Fruit fly (Drosophila melanogaster) whole organism, adult: ENCODE results near the gene side-III.

ENCODE experiments used
- CG11617 ChIP-seq: fragments of 200-800 bp; sonication (Bioruptor generic); optimal IDR thresholded peaks from 2 replicates; lab custom pipeline; 2017; ENCODE audit warnings: mild to moderate bottlenecking, missing biosample characterization, missing genetic modification reagents, missing genetic modification characterization
- CG12768 ChIP-seq: fragments of 200-800 bp; sonication (Bioruptor generic); optimal IDR thresholded peaks from 2 replicates; lab custom pipeline; 2017; ENCODE audit warnings: missing biosample characterization, missing genetic modification characterization, mild to moderate bottlenecking, moderate library complexity, missing genetic modification reagents
- CG14711 ChIP-seq: fragments of 200-800 bp; sonication (Bioruptor generic); optimal IDR thresholded peaks from 2 replicates; lab custom pipeline; 2018; ENCODE audit warnings: missing biosample characterization, mild to moderate bottlenecking, missing genetic modification characterization, moderate library complexity
- CG1620 ChIP-seq: fragments of 200-800 bp; sonication (Bioruptor generic); optimal IDR thresholded peaks from 2 replicates; lab custom pipeline; 2016; ENCODE audit warnings: missing biosample characterization, missing genetic modification characterization
- CG33017 ChIP-seq: fragments of 200-800 bp; sonication (Bioruptor generic); optimal IDR thresholded peaks from 2 replicates; lab custom pipeline; 2018; ENCODE audit warnings: missing biosample characterization, mild to moderate bottlenecking, missing genetic modification characterization, moderate library complexity
- CG5204 ChIP-seq: fragments of 200-800 bp; sonication (Bioruptor generic); optimal IDR thresholded peaks from 2 replicates; lab custom pipeline; 2016; ENCODE audit warnings: missing biosample characterization, missing genetic modification characterization
- CG7045 ChIP-seq: fragments of 200-800 bp; sonication (Bioruptor generic); optimal IDR thresholded peaks from 2 replicates; lab custom pipeline; 2017; ENCODE audit warnings: missing biosample characterization, mild to moderate bottlenecking, missing genetic modification characterization
- CG7101 ChIP-seq: fragments of 200-800 bp; sonication (Bioruptor generic); optimal IDR thresholded peaks from 2 replicates; lab custom pipeline; 2018; ENCODE audit warnings: missing biosample characterization, mild to moderate bottlenecking, missing genetic modification characterization, moderate library complexity
- Clk ChIP-seq: fragments of 200-800 bp; sonication (Bioruptor generic); optimal IDR thresholded peaks from 2 replicates; lab custom pipeline; 2017; ENCODE audit warnings: missing biosample characterization, missing genetic modification characterization
- Crg-1 ChIP-seq: fragments of 200-800 bp; sonication (Bioruptor generic); optimal IDR thresholded peaks from 2 replicates; lab custom pipeline; 2016; ENCODE audit warnings: missing biosample characterization, missing genetic modification characterization
- Hr96 ChIP-seq: fragments of 200-800 bp; sonication (Bioruptor generic); optimal IDR thresholded peaks from 2 replicates; lab custom pipeline; 2016; ENCODE audit warnings: missing biosample characterization, missing genetic modification characterization
- Mnt ChIP-seq: fragments of 200-800 bp; sonication (Bioruptor generic); optimal IDR thresholded peaks from 2 replicates; lab custom pipeline; 2016; ENCODE audit warnings: missing biosample characterization, mild to moderate bottlenecking, missing genetic modification characterization
- bab1 ChIP-seq: fragments of 200-800 bp; sonication (Bioruptor generic); optimal IDR thresholded peaks from 3 replicates; lab custom pipeline; 2019; ENCODE audit warnings: missing biosample characterization, mild to moderate bottlenecking, missing genetic modification characterization, moderate library complexity
- cic ChIP-seq: fragments of 200-800 bp; sonication (Bioruptor generic); optimal IDR thresholded peaks from 2 replicates; lab custom pipeline; 2017; ENCODE audit warnings: missing biosample characterization, mild to moderate bottlenecking, missing genetic modification characterization, moderate library complexity
- cnc ChIP-seq, 2 experiments: fragments of >200 bp; optimal IDR thresholded peaks; 2 replicates each; lab custom pipeline; 2017
- kay ChIP-seq: fragments of 200-800 bp; sonication (Bioruptor generic); peaks from one replicate; lab custom pipeline; 2016; ENCODE audit warnings: missing biosample characterization, missing genetic modification characterization, borderline replicate concordance
- ovo ChIP-seq: fragments of 200-800 bp; sonication (Bioruptor generic); optimal IDR thresholded peaks from 2 replicates; lab custom pipeline; 2016; ENCODE audit warnings: missing biosample characterization, missing genetic modification characterization
- pad ChIP-seq: fragments of 200-800 bp; sonication (Bioruptor generic); optimal IDR thresholded peaks from 3 replicates; lab custom pipeline; 2017; ENCODE audit warnings: missing biosample characterization, missing genetic modification characterization, mild to moderate bottlenecking, moderate library complexity, missing genetic modification reagents
- tj ChIP-seq: fragments of 200-800 bp; sonication (Bioruptor generic); optimal IDR thresholded peaks from 3 replicates; lab custom pipeline; 2017; ENCODE audit warnings: missing biosample characterization, mild to moderate bottlenecking, missing genetic modification characterization, moderate library complexity
- toe ChIP-seq: fragments of 200-800 bp; sonication (Bioruptor generic); optimal IDR thresholded peaks from 2 replicates; lab custom pipeline; 2016; ENCODE audit warnings: missing biosample characterization, missing genetic modification characterization

side-III gene

DNA sequence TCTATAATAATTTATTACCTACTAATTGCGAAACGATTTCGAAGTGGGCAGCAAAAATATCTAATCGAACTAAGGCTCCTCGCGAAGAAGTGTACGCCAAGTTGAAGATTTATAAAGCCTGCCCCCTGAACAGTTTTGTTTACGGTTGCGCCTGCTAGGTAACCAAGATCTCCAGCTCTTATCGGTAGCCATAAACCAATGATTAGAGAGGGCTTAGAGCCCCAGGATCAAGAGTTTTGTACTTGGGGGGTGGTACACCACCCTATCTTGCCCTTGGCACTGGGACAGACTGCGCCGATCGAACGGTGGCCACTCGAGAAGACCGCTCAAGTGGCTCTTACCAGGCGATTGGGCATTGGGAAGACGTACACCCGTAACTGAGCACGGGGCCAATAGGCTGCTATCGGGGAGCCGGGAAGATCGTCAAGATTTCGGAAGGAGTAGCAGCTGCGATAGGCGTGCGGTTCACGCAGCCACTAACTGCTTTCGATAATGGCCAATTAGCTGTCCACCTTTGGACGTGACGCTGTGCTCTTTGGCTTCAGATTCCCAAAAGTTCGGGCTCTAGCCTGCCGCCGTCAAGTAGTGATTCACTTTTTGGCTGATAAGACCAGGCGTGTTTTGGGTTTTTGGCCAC is 126.9 kb downstream of the side-III start:
- TF ChIP-seq CG7101 (tag; lab: Kevin White, UChicago) (no peak), CG11617 (GFP tag; lab: Kevin White, UChicago) (no peak), CG12768 (GFP tag; lab: Kevin White, UChicago) (no peak), bab1 (GFP tag; lab: Kevin White, UChicago) (no peak), pad (GFP tag; lab: Kevin White, UChicago) (no peak), cnc (optimal IDR thresholded peaks at IDR 0.05; lab: Kevin White, UChicago) (no peak), cic (GFP tag; lab: Kevin White, UChicago) (peak; percentile 68), CG33017 (no peak), Hr96 (GFP tag; lab: Kevin White, UChicago) (peak; percentile 1), ovo (GFP tag; lab: Kevin White, UChicago) (no peak)

DNA sequence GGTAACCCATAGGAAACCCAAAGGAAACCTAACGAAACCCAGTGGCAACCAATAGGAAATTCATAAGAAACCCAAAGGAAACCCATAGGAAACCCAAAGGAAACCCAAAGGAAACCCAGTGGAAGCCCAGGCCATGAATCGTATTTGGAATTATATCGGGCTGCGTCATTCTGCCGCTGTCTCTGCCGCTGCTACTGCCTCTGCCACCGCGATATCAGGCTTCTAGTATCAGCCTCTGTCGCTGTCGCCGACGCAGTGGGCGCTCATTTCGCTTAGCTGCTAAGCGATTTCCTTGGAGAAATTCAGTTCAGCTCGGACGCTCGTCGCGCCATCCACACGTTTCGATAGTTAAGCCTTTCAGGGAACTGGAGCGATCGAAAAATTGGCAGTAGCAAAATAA is 128.0 kb downstream of the side-III start, which contains the start of gene CG1208:
CG1208 (plus strand) TSS at position 301 of the 400 bp plus-strand sequence.
- TF ChIP-seq tj (no peak), CG14711 (tag; lab: Kevin White, UChicago) (no peak), CG33017 (no peak), Hr96 (GFP tag; lab: Kevin White, UChicago) (no peak), CG7101 (tag; lab: Kevin White, UChicago) (no peak), Clk (GFP tag; lab: Kevin White, UChicago) (no peak), CG12768 (GFP tag; lab: Kevin White, UChicago) (no peak)

DNA sequence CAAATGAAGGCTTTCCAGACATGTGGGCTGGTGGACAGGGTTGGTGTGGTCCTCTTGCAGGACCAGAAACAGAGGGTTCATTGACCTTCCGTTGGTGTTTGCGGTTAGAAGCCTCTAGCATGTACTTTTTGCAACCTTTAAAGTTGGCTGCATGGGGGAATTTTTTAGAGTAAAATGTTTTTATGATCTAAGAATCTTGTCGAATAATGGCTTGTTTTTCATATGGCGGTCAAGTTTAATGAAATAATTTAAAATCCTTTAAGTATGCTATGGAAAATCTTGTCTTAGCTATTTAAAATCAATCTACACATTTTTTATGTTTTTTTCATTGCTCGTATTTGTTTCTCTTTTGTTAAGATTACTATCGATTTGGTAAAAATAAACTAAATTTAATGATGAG is 129.6 kb downstream of the side-III start, which contains the start of gene glob3:
glob3 (plus strand) TSS at position 301 of the 400 bp plus-strand sequence.
- TF ChIP-seq cic (GFP tag; lab: Kevin White, UChicago) (no peak), toe (no peak), cnc (optimal IDR thresholded peaks at IDR 0.05; lab: Kevin White, UChicago) (no peak), CG1620 (no peak), CG7045 (no peak), bab1 (GFP tag; lab: Kevin White, UChicago) (no peak), tj (no peak), CG12768 (GFP tag; lab: Kevin White, UChicago) (no peak), CG14711 (tag; lab: Kevin White, UChicago) (no peak), CG5204 (GFP tag; lab: Kevin White, UChicago) (no peak), pad (GFP tag; lab: Kevin White, UChicago) (no peak), Clk (GFP tag; lab: Kevin White, UChicago) (no peak), Crg-1 (GFP tag; lab: Kevin White, UChicago) (no peak), CG33017 (no peak), kay (GFP tag; lab: Kevin White, UChicago) (no peak), ovo (GFP tag; lab: Kevin White, UChicago) (no peak), Mnt (GFP tag; lab: Kevin White, UChicago) (no peak)

DNA sequence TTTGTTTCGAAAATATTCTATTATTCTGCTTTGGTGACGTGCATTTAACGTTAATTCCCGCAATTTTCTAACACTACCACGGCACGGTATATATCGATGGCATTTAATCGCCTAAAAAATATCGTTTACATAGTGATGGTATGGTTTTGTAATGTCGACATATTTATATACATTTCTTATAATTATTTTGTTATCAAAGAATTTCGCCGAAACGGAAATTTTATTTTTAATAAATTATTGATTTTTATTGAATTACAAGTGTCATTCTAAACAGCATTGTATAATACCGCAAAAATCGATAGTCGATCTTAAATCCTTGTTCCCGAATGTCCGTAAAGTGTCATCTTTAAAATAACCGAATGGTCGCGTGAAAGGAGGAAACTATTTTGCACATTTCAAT is 134.9 kb downstream of the side-III start, which contains the start of the genes Sec20 and dgrn:
Sec20 (minus strand) TSS at position 77 of the 400 bp plus-strand sequence.
dgrn (plus strand) TSS at position 160 of the 400 bp plus-strand sequence.
- TF ChIP-seq Crg-1 (GFP tag; lab: Kevin White, UChicago): peak; percentile 55
- TF ChIP-seq cic (GFP tag; lab: Kevin White, UChicago): peak; percentile 20
- peak; percentile 54 for TF ChIP-seq CG33017
- peak; percentile 64 for TF ChIP-seq bab1 (GFP tag; lab: Kevin White, UChicago)
- peak; percentile 36 for TF ChIP-seq Clk (GFP tag; lab: Kevin White, UChicago)
- peak; percentile 72 for TF ChIP-seq CG1620
- peak; percentile 96 for TF ChIP-seq kay (GFP tag; lab: Kevin White, UChicago)
- TF ChIP-seq CG7101 (tag; lab: Kevin White, UChicago): peak; percentile 73
- TF ChIP-seq cnc (optimal IDR thresholded peaks at IDR 0.05; lab: Kevin White, UChicago): no peak
- peak; percentile 62 for TF ChIP-seq tj
- peak; percentile 66 for TF ChIP-seq CG14711 (tag; lab: Kevin White, UChicago)
- peak; percentile 63 for TF ChIP-seq pad (GFP tag; lab: Kevin White, UChicago)
- TF ChIP-seq CG5204 (GFP tag; lab: Kevin White, UChicago): peak; percentile 64
- TF ChIP-seq CG11617 (GFP tag; lab: Kevin White, UChicago): peak; percentile 74
- TF ChIP-seq Hr96 (GFP tag; lab: Kevin White, UChicago): peak; percentile 40
- TF ChIP-seq CG12768 (GFP tag; lab: Kevin White, UChicago): peak; percentile 42
- TF ChIP-seq CG7045: peak; percentile 60
- peak; percentile 69 for TF ChIP-seq toe
- peak; percentile 74 for TF ChIP-seq Mnt (GFP tag; lab: Kevin White, UChicago)
- TF ChIP-seq ovo (GFP tag; lab: Kevin White, UChicago): peak; percentile 57

DNA sequence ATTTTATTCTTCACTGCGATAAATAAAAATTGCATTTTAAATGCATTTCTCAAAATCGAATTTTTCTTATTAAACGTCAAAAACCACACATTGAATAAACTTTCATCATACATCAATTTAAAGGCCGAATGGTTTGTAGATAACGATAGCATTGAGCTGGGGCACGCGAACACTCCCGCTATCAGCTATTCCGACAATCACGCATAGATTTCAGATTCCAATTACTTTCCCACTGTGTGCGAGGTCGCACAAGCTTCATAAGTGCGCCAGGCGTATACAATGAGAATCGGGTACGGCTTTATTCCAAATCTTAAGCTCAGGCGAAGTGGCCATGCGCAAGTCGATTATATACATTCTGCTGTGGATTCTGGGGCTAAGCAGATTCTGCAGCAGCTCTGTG is 137.6 kb downstream of the side-III start, which contains the start of gene CG46303:
CG46303 (plus strand) TSS at position 223 of the 400 bp plus-strand sequence.
- no peak for TF ChIP-seq CG7101 (tag; lab: Kevin White, UChicago)
- no peak for TF ChIP-seq Clk (GFP tag; lab: Kevin White, UChicago)
- no peak for TF ChIP-seq toe
- no peak for TF ChIP-seq Crg-1 (GFP tag; lab: Kevin White, UChicago)
- no peak for TF ChIP-seq Hr96 (GFP tag; lab: Kevin White, UChicago)
- TF ChIP-seq kay (GFP tag; lab: Kevin White, UChicago): no peak
- no peak for TF ChIP-seq CG33017

DNA sequence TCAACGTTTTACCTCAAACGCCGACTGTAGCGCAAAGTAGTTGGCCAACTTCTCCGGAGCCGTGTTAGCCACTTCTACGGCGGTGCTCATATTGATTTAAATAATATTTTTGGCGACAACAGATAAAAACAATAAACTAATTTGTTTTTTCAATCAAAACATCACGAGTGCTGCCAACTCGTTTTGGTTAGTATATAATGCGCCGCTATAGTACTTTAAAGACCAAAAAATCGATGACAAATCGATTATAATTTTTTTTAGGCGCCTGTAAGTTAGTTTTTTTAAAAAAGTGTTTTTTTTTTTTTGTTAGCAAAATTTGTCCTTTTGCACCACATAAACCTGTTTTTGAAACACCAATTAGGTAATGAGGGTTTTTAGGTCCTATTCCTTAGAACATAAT is 138.1 kb downstream of the side-III start, which contains the start of gene Hpr1:
Hpr1 (minus strand) TSS at position 198 of the 400 bp plus-strand sequence.
- TF ChIP-seq CG11617 (GFP tag; lab: Kevin White, UChicago) (no peak), pad (GFP tag; lab: Kevin White, UChicago) (no peak), kay (GFP tag; lab: Kevin White, UChicago) (peak; percentile 86), bab1 (GFP tag; lab: Kevin White, UChicago) (no peak)
